Fruit fly (Drosophila melanogaster): Measurements from ENCODE around the gene Gdh.

Gdh gene

DNA sequence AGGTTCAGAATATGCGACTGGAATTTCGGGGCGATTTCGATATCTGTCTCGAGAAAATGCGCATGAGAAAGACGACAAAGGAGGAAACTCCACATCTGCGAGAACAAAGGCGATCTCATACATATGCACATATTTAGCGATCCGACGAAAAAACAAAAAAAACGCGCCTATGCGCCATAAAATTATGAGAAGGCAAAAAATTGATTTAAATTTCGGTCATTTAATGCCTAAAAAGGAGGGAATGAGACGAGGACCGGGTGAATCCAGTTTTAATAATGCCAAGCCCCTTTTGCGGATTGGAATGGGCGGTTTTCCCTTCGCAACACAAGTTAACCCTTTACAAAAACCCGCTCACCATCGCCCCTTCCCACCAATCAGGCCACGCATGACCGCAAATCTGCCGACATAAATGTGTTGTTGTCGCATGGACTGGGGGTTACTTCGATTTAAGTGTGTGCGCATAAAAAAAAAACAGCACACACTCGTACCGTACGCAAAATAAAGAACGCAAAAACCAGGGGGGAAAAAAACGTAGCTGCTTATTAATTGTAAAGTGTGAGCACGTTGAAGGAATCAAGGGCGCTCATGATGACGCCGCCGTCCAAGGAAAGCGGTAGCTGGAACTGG lies 28.4 kb downstream of the Gdh start:
- TF ChIP-seq CG7045 (GFP tag; optimal IDR thresholded peaks at IDR 0.05) (no peak), Crg-1 (GFP tag; optimal IDR thresholded peaks at IDR 0.05) (no peak), CG14711 (tag; optimal IDR thresholded peaks at IDR 0.05) (no peak), ovo (GFP tag; optimal IDR thresholded peaks at IDR 0.05) (no peak), CG33017 (tag; optimal IDR thresholded peaks at IDR 0.05) (no peak), tj (GFP tag; optimal IDR thresholded peaks at IDR 0.05) (no peak), CG5204 (GFP tag; optimal IDR thresholded peaks at IDR 0.05) (no peak), CG11617 (GFP tag; optimal IDR thresholded peaks at IDR 0.05) (no peak), toe (GFP tag; optimal IDR thresholded peaks at IDR 0.05) (no peak), bab1 (GFP tag; optimal IDR thresholded peaks at IDR 0.05) (no peak)

DNA sequence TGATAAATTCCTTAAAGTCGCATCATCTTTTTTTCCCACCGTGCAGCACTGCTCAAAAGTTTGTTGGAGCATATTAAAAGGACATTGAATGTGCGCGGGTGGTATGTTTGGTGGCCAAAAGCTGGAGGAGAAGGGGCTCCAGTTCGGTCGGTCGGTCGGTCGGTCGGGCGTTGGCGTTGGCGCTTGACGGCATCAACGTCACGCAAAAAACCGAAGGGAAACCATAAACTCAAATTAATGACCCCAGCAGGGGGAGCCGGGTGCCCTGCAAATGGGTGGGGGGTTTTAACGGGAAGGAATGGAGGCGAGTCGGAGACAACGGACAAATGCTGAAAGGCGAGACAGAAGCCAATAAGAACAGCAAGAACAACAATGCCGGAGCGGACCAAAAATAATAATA lies 30.6 kb downstream of the Gdh start:
- TF ChIP-seq Hr96 (GFP tag; optimal IDR thresholded peaks at IDR 0.05) (no peak), toe (GFP tag; optimal IDR thresholded peaks at IDR 0.05) (no peak), CG14711 (tag; optimal IDR thresholded peaks at IDR 0.05) (no peak), Mnt (GFP tag; optimal IDR thresholded peaks at IDR 0.05) (no peak), bab1 (GFP tag; optimal IDR thresholded peaks at IDR 0.05) (no peak), tj (GFP tag; optimal IDR thresholded peaks at IDR 0.05) (no peak), kay (GFP tag; ENCODE audit: borderline replicate concordance) (no peak), pad (GFP tag; optimal IDR thresholded peaks at IDR 0.05) (no peak), Crg-1 (GFP tag; optimal IDR thresholded peaks at IDR 0.05) (no peak), Clk (GFP tag; optimal IDR thresholded peaks at IDR 0.05) (no peak), CG12768 (GFP tag; optimal IDR thresholded peaks at IDR 0.05) (no peak), ovo (GFP tag; optimal IDR thresholded peaks at IDR 0.05) (no peak), cnc (optimal IDR thresholded peaks at IDR 0.05) (no peak), cic (GFP tag; optimal IDR thresholded peaks at IDR 0.05) (no peak)

DNA sequence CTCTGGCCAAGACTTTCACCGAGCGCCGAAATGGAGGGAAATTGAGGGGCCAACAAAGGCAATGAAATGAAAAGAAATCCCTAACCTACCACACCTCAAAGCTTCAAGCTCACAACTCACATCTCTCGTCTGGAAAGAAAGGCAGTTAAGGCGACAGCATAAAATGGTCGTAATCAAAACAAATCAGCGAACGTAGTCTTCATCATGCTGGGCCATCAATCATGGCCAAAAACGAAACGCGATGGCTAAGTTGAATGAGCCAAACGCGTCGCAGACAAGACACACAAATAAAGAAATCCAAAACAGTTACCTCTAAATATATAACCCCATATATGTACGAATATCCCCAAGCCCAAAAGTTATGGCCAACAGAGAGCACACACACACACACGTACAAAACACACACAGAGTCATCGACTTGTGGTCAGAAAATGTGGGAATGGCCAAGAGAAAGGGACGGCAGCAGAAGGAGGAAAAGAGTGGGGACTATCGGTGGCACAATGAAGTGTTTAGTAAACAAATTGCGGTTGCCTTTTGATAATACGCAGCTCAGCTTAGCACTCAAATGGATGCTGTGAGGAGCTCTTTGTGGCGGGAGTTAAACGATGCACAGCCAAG lies 31.7 kb downstream of the Gdh start:
- TF ChIP-seq CG14711 (tag; optimal IDR thresholded peaks at IDR 0.05) = no peak
- no peak for TF ChIP-seq CG33017 (tag; optimal IDR thresholded peaks at IDR 0.05)
- TF ChIP-seq CG5204 (GFP tag; optimal IDR thresholded peaks at IDR 0.05) = no peak

DNA sequence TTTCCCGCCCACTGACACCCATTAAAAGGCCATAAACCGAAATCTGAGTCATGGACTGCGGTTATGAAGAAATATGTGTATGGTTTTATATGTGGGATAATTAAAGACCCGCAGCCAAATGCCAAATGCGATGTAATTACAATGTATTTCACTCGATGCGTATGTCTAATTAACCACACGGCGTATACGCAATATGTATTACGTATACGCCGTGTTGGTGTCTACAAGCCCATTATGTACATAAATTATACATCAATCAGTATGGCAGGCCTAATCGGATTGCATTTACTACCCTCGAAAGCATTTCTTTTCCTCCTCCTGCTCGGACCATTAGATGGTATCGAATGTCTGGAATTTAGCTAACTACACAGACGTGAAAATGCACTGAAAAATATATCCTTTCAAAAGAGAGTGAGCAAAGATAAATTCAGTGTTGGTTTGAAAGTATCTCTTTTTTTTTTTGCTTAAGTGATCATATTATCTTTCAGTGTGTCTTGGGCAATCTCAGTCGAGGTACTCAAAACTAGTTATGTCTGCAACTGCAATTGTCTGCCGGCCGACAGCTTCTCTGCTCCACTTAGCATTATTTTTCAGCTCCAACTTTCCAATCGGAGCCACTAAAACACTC lies 32.5 kb downstream of the Gdh start:
- no peak for TF ChIP-seq toe (GFP tag; optimal IDR thresholded peaks at IDR 0.05)
- TF ChIP-seq pad (GFP tag; optimal IDR thresholded peaks at IDR 0.05) = no peak
- TF ChIP-seq CG1620 (GFP tag; optimal IDR thresholded peaks at IDR 0.05) = no peak
- no peak for TF ChIP-seq CG14711 (tag; optimal IDR thresholded peaks at IDR 0.05)
- TF ChIP-seq CG7101 (tag; optimal IDR thresholded peaks at IDR 0.05) = no peak
- no peak for TF ChIP-seq Clk (GFP tag; optimal IDR thresholded peaks at IDR 0.05)
- no peak for TF ChIP-seq CG5204 (GFP tag; optimal IDR thresholded peaks at IDR 0.05)
- no peak for TF ChIP-seq Mnt (GFP tag; optimal IDR thresholded peaks at IDR 0.05)
- TF ChIP-seq Crg-1 (GFP tag; optimal IDR thresholded peaks at IDR 0.05) = no peak
- no peak for TF ChIP-seq CG7045 (GFP tag; optimal IDR thresholded peaks at IDR 0.05)
- TF ChIP-seq bab1 (GFP tag; optimal IDR thresholded peaks at IDR 0.05) = no peak
- no peak for TF ChIP-seq CG11617 (GFP tag; optimal IDR thresholded peaks at IDR 0.05)
- TF ChIP-seq tj (GFP tag; optimal IDR thresholded peaks at IDR 0.05) = no peak
- TF ChIP-seq CG12768 (GFP tag; optimal IDR thresholded peaks at IDR 0.05) = no peak
- TF ChIP-seq cnc (optimal IDR thresholded peaks at IDR 0.05) = no peak

DNA sequence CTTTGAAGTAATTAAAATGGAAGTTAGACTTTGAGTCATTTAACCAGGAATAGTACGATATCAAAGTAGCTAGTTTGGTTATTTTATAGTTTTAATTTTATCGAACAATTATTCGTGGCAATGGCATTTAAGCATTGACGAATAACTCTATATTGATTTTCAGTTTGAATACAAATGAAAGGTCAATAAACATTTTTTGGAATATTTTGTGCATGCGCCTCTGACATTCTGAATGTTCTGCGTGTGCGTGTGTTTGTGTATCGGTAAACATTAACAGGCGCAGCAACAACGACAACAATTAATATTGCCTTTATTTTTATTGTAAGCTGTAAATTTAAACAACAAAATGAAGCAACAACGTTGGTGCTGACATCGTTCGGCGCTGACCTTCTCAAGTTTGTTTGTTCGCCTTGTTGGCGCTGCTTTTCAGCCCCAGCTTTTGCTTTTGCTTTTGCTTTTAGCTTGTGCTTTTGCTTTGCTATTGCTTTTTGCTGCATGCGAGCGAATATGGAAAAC lies 33.5 kb downstream of the Gdh start:
- TF ChIP-seq pad (GFP tag; optimal IDR thresholded peaks at IDR 0.05) = no peak
- no peak for TF ChIP-seq CG33017 (tag; optimal IDR thresholded peaks at IDR 0.05)
- TF ChIP-seq Crg-1 (GFP tag; optimal IDR thresholded peaks at IDR 0.05) = peak; percentile 8
- TF ChIP-seq CG11617 (GFP tag; optimal IDR thresholded peaks at IDR 0.05) = no peak
- no peak for TF ChIP-seq cnc (optimal IDR thresholded peaks at IDR 0.05)
- no peak for TF ChIP-seq ovo (GFP tag; optimal IDR thresholded peaks at IDR 0.05)
- TF ChIP-seq CG7045 (GFP tag; optimal IDR thresholded peaks at IDR 0.05) = no peak
- TF ChIP-seq Hr96 (GFP tag; optimal IDR thresholded peaks at IDR 0.05) = no peak

DNA sequence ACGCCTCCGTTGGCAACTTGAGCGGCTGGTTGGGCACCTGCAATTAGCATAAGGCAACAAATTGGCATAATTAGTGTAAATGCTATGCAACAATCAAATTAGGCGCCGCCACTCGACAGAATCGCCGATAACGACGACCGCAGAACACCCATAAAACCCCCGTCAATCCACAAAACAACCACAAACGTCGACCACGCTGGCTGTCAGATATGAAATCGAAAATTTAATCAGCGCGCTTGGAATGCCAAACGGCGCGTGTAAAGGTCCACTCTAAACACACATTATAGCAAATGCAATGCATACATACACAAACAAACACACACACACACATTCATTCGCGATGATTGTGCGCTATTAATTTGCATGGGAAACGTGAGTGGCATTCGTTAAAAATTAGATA lies 39.5 kb downstream of the Gdh start:
- TF ChIP-seq kay (GFP tag; ENCODE audit: borderline replicate concordance) (no peak), toe (GFP tag; optimal IDR thresholded peaks at IDR 0.05) (no peak)

DNA sequence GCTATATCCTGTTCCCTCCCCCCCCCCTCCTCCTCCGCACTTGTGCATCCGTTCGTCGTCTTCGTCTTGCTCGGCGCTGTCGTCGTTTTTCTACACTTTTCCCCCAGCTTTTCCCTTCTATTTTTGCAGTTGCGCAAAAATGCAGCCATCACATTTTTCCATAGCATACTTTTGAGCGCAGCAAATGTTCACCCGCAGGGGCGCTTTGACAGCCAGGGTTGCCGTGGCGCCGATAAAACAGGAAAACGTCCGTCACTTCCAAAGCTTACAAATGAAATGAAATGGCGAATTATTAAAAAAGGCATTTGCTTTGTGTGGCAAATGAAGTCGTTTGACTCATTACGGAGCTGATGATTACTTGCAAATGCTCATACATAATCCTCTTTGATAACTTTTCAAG lies 40.3 kb downstream of the Gdh start:
- TF ChIP-seq CG14711 (tag; optimal IDR thresholded peaks at IDR 0.05) (peak; percentile 73), CG1620 (GFP tag; optimal IDR thresholded peaks at IDR 0.05) (no peak), CG7101 (tag; optimal IDR thresholded peaks at IDR 0.05) (no peak), CG33017 (tag; optimal IDR thresholded peaks at IDR 0.05) (no peak)
